Worm (Caenorhabditis elegans) whole organism, L2 larva: Measurements from ENCODE around the gene jip-1.

Experiments used
- blmp-1 ChIP-seq: sonication (generic microtip); optimal IDR thresholded peaks from 2 replicates; lab custom pipeline; 2017; ENCODE audit warnings: missing genetic modification characterization, mild to moderate bottlenecking, missing compliant biosample characterization, antibody characterized with exemption, moderate library complexity; ENCODE audit not compliant: insufficient read depth
- elt-3 ChIP-seq: sonication (generic microtip); optimal IDR thresholded peaks from 2 replicates; lab custom pipeline; 2017; ENCODE audit warnings: missing biosample characterization, missing genetic modification characterization
- mab-5 ChIP-seq: fragments of 150-350 bp; optimal IDR thresholded peaks from 2 replicates; lab custom pipeline; 2014; ENCODE audit warnings: missing biosample characterization, missing genetic modification characterization
- nhr-11 ChIP-seq: fragments of 150-350 bp; optimal IDR thresholded peaks from 2 replicates; lab custom pipeline; 2014; ENCODE audit warnings: missing biosample characterization, missing genetic modification characterization
- nhr-237 ChIP-seq: fragments of 150-350 bp; optimal IDR thresholded peaks from 2 replicates; lab custom pipeline; 2014; ENCODE audit warnings: missing biosample characterization, missing genetic modification characterization

- TF ChIP-seq mab-5 (tag; lab: Kevin White, UChicago) (no peak), elt-3 (no peak), nhr-237 (tag; lab: Kevin White, UChicago) (no peak), blmp-1 (tag; lab: Kevin White, UChicago) (no peak), nhr-11 (no peak)
Observed at ce11 chrII:1297697-1298093, 29.1 kb upstream of the jip-1 start.
